Fruit fly (Drosophila melanogaster) whole organism, embryonic: ENCODE data around the gene CRAT.
A peak's percentile ranks its signal among the peaks of the same experiment; 100 is the strongest.

Experiments used
- ATbp ChIP-seq: fragments of 200-800 bp; sonication (Bioruptor generic); optimal IDR thresholded peaks from 2 replicates; lab custom pipeline; 2017; ENCODE audit warnings: missing biosample characterization, mild to moderate bottlenecking, missing genetic modification characterization, missing genetic modification reagents
- Abd-B ChIP-seq: fragments of 200-800 bp; sonication (Bioruptor generic); optimal IDR thresholded peaks from 2 replicates; lab custom pipeline; 2018; ENCODE audit warnings: missing biosample characterization, mild to moderate bottlenecking, missing genetic modification characterization, moderate library complexity
- Bgb ChIP-seq: fragments of 200-800 bp; sonication (Bioruptor generic); IDR thresholded peaks from 2 replicates; pipeline ENCODE4 v1.3.6; 2022; ENCODE audit warnings: missing biosample characterization, missing genetic modification characterization; ENCODE audit not compliant: partially characterized antibody
- CG10147 ChIP-seq: fragments of 200-800 bp; sonication (Bioruptor generic); optimal IDR thresholded peaks from 2 replicates; lab custom pipeline; 2019; ENCODE audit warnings: missing biosample characterization, mild to moderate bottlenecking, missing genetic modification characterization, moderate library complexity
- CG10209 ChIP-seq: fragments of 200-800 bp; sonication (Bioruptor generic); optimal IDR thresholded peaks from 3 replicates; lab custom pipeline; 2017; ENCODE audit warnings: missing biosample characterization, mild to moderate bottlenecking, missing genetic modification characterization, missing genetic modification reagents
- CG11398 ChIP-seq: fragments of 200-800 bp; sonication (Bioruptor generic); optimal IDR thresholded peaks from 2 replicates; lab custom pipeline; 2016; ENCODE audit warnings: missing biosample characterization, missing genetic modification characterization
- CG12236 ChIP-seq: fragments of 200-800 bp; sonication (Bioruptor generic); optimal IDR thresholded peaks from 2 replicates; lab custom pipeline; 2016; ENCODE audit warnings: missing biosample characterization, missing genetic modification characterization
- CG1233 ChIP-seq: fragments of 200-800 bp; sonication (Bioruptor generic); optimal IDR thresholded peaks from 4 replicates; lab custom pipeline; 2018; ENCODE audit warnings: missing biosample characterization, mild to moderate bottlenecking, missing genetic modification characterization
- CG14710 ChIP-seq: fragments of 200-800 bp; sonication (Bioruptor generic); optimal IDR thresholded peaks from 3 replicates; lab custom pipeline; 2019; ENCODE audit warnings: missing biosample characterization, mild to moderate bottlenecking, missing genetic modification characterization, moderate library complexity
- CG1603 ChIP-seq: fragments of 200-800 bp; sonication (Bioruptor generic); optimal IDR thresholded peaks from 2 replicates; lab custom pipeline; 2019; ENCODE audit warnings: missing biosample characterization, mild to moderate bottlenecking, missing genetic modification characterization, moderate library complexity
- CG16863 ChIP-seq: fragments of 200-800 bp; sonication (Bioruptor generic); optimal IDR thresholded peaks from 3 replicates; lab custom pipeline; 2016; ENCODE audit warnings: missing biosample characterization, missing genetic modification characterization
- CG17359 ChIP-seq: fragments of 200-800 bp; sonication (Bioruptor generic); optimal IDR thresholded peaks from 3 replicates; lab custom pipeline; 2018; ENCODE audit warnings: missing biosample characterization, mild to moderate bottlenecking, missing genetic modification characterization, moderate library complexity
- CG18476 ChIP-seq: fragments of 200-800 bp; sonication (Bioruptor generic); optimal IDR thresholded peaks from 2 replicates; lab custom pipeline; 2016; ENCODE audit warnings: missing biosample characterization, mild to moderate bottlenecking, missing genetic modification characterization
- CG3281 ChIP-seq: fragments of 200-800 bp; sonication (Bioruptor generic); optimal IDR thresholded peaks from 3 replicates; lab custom pipeline; 2017; ENCODE audit warnings: missing biosample characterization, mild to moderate bottlenecking, missing genetic modification characterization
- CG34224 ChIP-seq: fragments of 200-800 bp; sonication (Bioruptor generic); IDR thresholded peaks from 3 replicates; pipeline ENCODE4 v1.3.6; 2022; ENCODE audit warnings: missing biosample characterization, missing genetic modification characterization; ENCODE audit not compliant: partially characterized antibody
- CG3995 ChIP-seq: fragments of 200-800 bp; sonication (Bioruptor generic); optimal IDR thresholded peaks from 3 replicates; lab custom pipeline; 2016; ENCODE audit warnings: missing biosample characterization, missing genetic modification characterization
- CG7963 ChIP-seq: fragments of 200-800 bp; sonication (Bioruptor generic); IDR thresholded peaks from 3 replicates; pipeline ENCODE4 v1.3.6; 2022; ENCODE audit warnings: missing biosample characterization, missing genetic modification characterization; ENCODE audit not compliant: partially characterized antibody
- CG8089 ChIP-seq: fragments of 200-800 bp; sonication (Bioruptor generic); optimal IDR thresholded peaks from 3 replicates; lab custom pipeline; 2016; ENCODE audit warnings: missing biosample characterization, missing genetic modification characterization
- CG8290 ChIP-seq, 3 experiments: fragments of 200-800 bp; sonication (Bioruptor generic); optimal IDR thresholded peaks; 2 replicates each; lab custom pipeline; 2016 to 2019; ENCODE audit warnings: missing biosample characterization in 3 of 3, missing genetic modification characterization in 3 of 3, mild to moderate bottlenecking in 2 of 3, moderate library complexity in 1 of 3
- CG9609 ChIP-seq: fragments of 200-800 bp; sonication (Bioruptor generic); optimal IDR thresholded peaks from 3 replicates; lab custom pipeline; 2016; ENCODE audit warnings: missing biosample characterization, missing genetic modification characterization
- Dref ChIP-seq: fragments of 200-800 bp; sonication (Bioruptor generic); IDR thresholded peaks from 2 replicates; pipeline ENCODE4 v1.3.6; 2022; ENCODE audit warnings: missing biosample characterization, missing genetic modification characterization
- E2f1 ChIP-seq: fragments of 200-800 bp; sonication (Bioruptor generic); IDR thresholded peaks from 2 replicates; pipeline ENCODE4 v1.3.6; 2022; ENCODE audit warnings: missing biosample characterization, missing genetic modification characterization
- Ets97D ChIP-seq: fragments of 200-800 bp; sonication (Bioruptor generic); optimal IDR thresholded peaks from 3 replicates; lab custom pipeline; 2016; ENCODE audit warnings: missing biosample characterization, missing genetic modification characterization
- GATAe ChIP-seq: fragments of 200-800 bp; sonication (Bioruptor generic); conservative IDR thresholded peaks from 2 replicates; pipeline ENCODE4 v1.3.6; 2022; ENCODE audit warnings: missing biosample characterization, missing genetic modification characterization
- Hmr ChIP-seq: fragments of 200-800 bp; sonication (Bioruptor generic); optimal IDR thresholded peaks from 3 replicates; lab custom pipeline; 2017; ENCODE audit warnings: mild to moderate bottlenecking, missing biosample characterization, missing genetic modification reagents, missing genetic modification characterization
- Jarid2 ChIP-seq: fragments of 200-800 bp; sonication (Bioruptor generic); optimal IDR thresholded peaks from 3 replicates; lab custom pipeline; 2017; ENCODE audit warnings: mild to moderate bottlenecking, missing biosample characterization, missing genetic modification reagents, missing genetic modification characterization
- Med ChIP-seq: fragments of 200-800 bp; sonication (Bioruptor generic); peaks from one replicate; lab custom pipeline; 2016; ENCODE audit warnings: missing biosample characterization, missing genetic modification characterization, mild to moderate bottlenecking, inconsistent platforms, moderate library complexity
- NFAT ChIP-seq: fragments of 200-800 bp; sonication (Bioruptor generic); IDR thresholded peaks from 2 replicates; pipeline ENCODE4 v1.3.6; 2022; ENCODE audit warnings: missing biosample characterization, missing genetic modification characterization
- Nf-YC ChIP-seq: fragments of 200-800 bp; optimal IDR thresholded peaks from 3 replicates; lab custom pipeline; 2019; ENCODE audit warnings: missing biosample characterization, mild to moderate bottlenecking, missing genetic modification characterization, moderate library complexity
- Stat92E ChIP-seq, 3 experiments: fragments of >200 bp in 2 of 3; fragments of 200-800 bp in 1 of 3; sonication (Bioruptor generic) in 1 of 3; optimal IDR thresholded peaks; 2 replicates each; lab custom pipeline; 2017 to 2019; ENCODE audit warnings: missing biosample characterization in 3 of 3, missing genetic modification characterization in 3 of 3, mild to moderate bottlenecking in 1 of 3, moderate library complexity in 1 of 3
- Usf ChIP-seq: fragments of 200-800 bp; sonication (Bioruptor generic); optimal IDR thresholded peaks from 2 replicates; lab custom pipeline; 2017; ENCODE audit warnings: missing genotype, missing biosample characterization, missing genetic modification characterization
- cas ChIP-seq: fragments of 200-800 bp; sonication (Bioruptor generic); IDR thresholded peaks from 2 replicates; pipeline ENCODE4 v1.3.6; 2022; ENCODE audit warnings: missing biosample characterization, missing genetic modification characterization
- cg ChIP-seq: fragments of 200-800 bp; sonication (Bioruptor generic); optimal IDR thresholded peaks from 3 replicates; lab custom pipeline; 2019; ENCODE audit warnings: missing biosample characterization, mild to moderate bottlenecking, missing genetic modification characterization, moderate library complexity
- cwo ChIP-seq: fragments of 200-800 bp; sonication (Bioruptor generic); optimal IDR thresholded peaks from 3 replicates; lab custom pipeline; 2017; ENCODE audit warnings: missing biosample characterization, missing genetic modification characterization, mild to moderate bottlenecking, moderate library complexity, missing genetic modification reagents
- disco-r ChIP-seq: fragments of 200-800 bp; sonication (Bioruptor generic); optimal IDR thresholded peaks from 2 replicates; lab custom pipeline; 2016; ENCODE audit warnings: missing biosample characterization, missing genetic modification characterization
- dm ChIP-seq: fragments of 200-800 bp; sonication (Bioruptor generic); optimal IDR thresholded peaks from 3 replicates; lab custom pipeline; 2016; ENCODE audit warnings: missing biosample characterization, missing genetic modification characterization
- emc ChIP-seq: fragments of 200-800 bp; sonication (Bioruptor generic); optimal IDR thresholded peaks from 2 replicates; lab custom pipeline; 2016; ENCODE audit warnings: missing biosample characterization, missing genetic modification characterization
- en ChIP-seq: fragments of 200-800 bp; sonication (Bioruptor generic); optimal IDR thresholded peaks from 2 replicates; lab custom pipeline; 2016; ENCODE audit warnings: missing biosample characterization, missing genetic modification characterization
- grau ChIP-seq: fragments of 200-800 bp; optimal IDR thresholded peaks from 3 replicates; lab custom pipeline; 2019; ENCODE audit warnings: missing biosample characterization, mild to moderate bottlenecking, missing genetic modification characterization, moderate library complexity
- jing ChIP-seq: fragments of 200-800 bp; sonication (Bioruptor generic); optimal IDR thresholded peaks from 2 replicates; lab custom pipeline; 2018; ENCODE audit warnings: missing biosample characterization, mild to moderate bottlenecking, missing genetic modification characterization
- maf-S ChIP-seq: fragments of 200-800 bp; sonication (Bioruptor generic); optimal IDR thresholded peaks from 2 replicates; lab custom pipeline; 2016; ENCODE audit warnings: missing biosample characterization, missing genetic modification characterization
- nom ChIP-seq: fragments of 200-800 bp; sonication (Bioruptor generic); optimal IDR thresholded peaks from 2 replicates; lab custom pipeline; 2017; ENCODE audit warnings: missing biosample characterization, missing genetic modification characterization, mild to moderate bottlenecking, moderate library complexity, missing genetic modification reagents
- pan ChIP-seq, 4 experiments: fragments of >200 bp in 3 of 4; fragments of 200-800 bp in 1 of 4; sonication (Bioruptor generic) in 1 of 4; optimal IDR thresholded peaks in 3 of 4; IDR thresholded peaks in 1 of 4; 2 replicates each; pipeline versions ENCODE4 v1.3.6 to Lab custom; 2017 to 2022; ENCODE audit warnings: missing biosample characterization in 2 of 4, missing genetic modification characterization in 2 of 4, mixed read lengths in 1 of 4
- phol ChIP-seq: fragments of 200-800 bp; sonication (Bioruptor generic); optimal IDR thresholded peaks from 3 replicates; lab custom pipeline; 2018; ENCODE audit warnings: missing biosample characterization, mild to moderate bottlenecking, missing genetic modification characterization, moderate library complexity
- rib ChIP-seq: fragments of 200-800 bp; sonication (Bioruptor generic); IDR thresholded peaks from 2 replicates; pipeline ENCODE4 v1.3.6; 2022; ENCODE audit warnings: missing biosample characterization, missing genetic modification characterization
- sqz ChIP-seq: fragments of 200-800 bp; sonication (Bioruptor generic); optimal IDR thresholded peaks from 3 replicates; lab custom pipeline; 2018; ENCODE audit warnings: missing biosample characterization, mild to moderate bottlenecking, missing genetic modification characterization
- stc ChIP-seq: fragments of 200-800 bp; sonication (Bioruptor generic); IDR thresholded peaks from 2 replicates; pipeline ENCODE4 v1.3.6; 2022; ENCODE audit warnings: missing biosample characterization, missing genetic modification characterization
- ttk ChIP-seq: fragments of 200-800 bp; sonication (Bioruptor generic); IDR thresholded peaks from 2 replicates; pipeline ENCODE4 v2.1.2; 2022; ENCODE audit warnings: missing biosample characterization, missing genetic modification characterization
- vvl ChIP-seq: fragments of 200-800 bp; sonication (Bioruptor generic); IDR thresholded peaks from 2 replicates; pipeline ENCODE4 v1.3.6; 2022; ENCODE audit warnings: missing biosample characterization, missing genetic modification characterization

Gene CRAT

dm6 chr3R:6406566-6407098, 30.8 kb upstream of the CRAT start, which contains the start of gene gpp (continued):
- TF ChIP-seq nom (peak; percentile 58), Abd-B (peak; percentile 40), CG1603 (tag; lab: Kevin White, UChicago) (peak; percentile 48), CG11398 (GFP tag; lab: Kevin White, UChicago) (no peak), Usf (GFP tag; lab: Kevin White, UChicago) (no peak), dm (no peak), Med (peak; percentile 76), ttk (GFP tag; lab: Robert Waterston, UW) (no peak), Ets97D (GFP tag; lab: Kevin White, UChicago) (peak; percentile 66), ATbp (GFP tag; lab: Kevin White, UChicago) (no peak), cwo (GFP tag; lab: Kevin White, UChicago) (peak; percentile 59), CG8290 (GFP tag; optimal IDR thresholded peaks at IDR 0.05; lab: Kevin White, UChicago) (no peak), CG8290 (tag; optimal IDR thresholded peaks at IDR 0.05; lab: Kevin White, UChicago) (peak in 1 of 2 experiments; percentile 72), GATAe (GFP tag; lab: Robert Waterston, UW) (no peak), CG12236 (GFP tag; lab: Kevin White, UChicago) (no peak), CG14710 (tag; lab: Kevin White, UChicago) (peak; percentile 6), CG18476 (no peak), CG3281 (no peak), E2f1 (GFP tag; lab: Robert Waterston, UW) (no peak), stc (GFP tag; lab: Robert Waterston, UW) (no peak), Dref (no peak), jing (GFP tag; lab: Kevin White, UChicago) (no peak), Jarid2 (GFP tag; lab: Kevin White, UChicago) (peak; percentile 92), CG10147 (GFP tag; lab: Kevin White, UChicago) (no peak), sqz (GFP tag; lab: Kevin White, UChicago) (no peak), NFAT (GFP tag; lab: Robert Waterston, UW) (no peak), Nf-YC (tag; lab: Kevin White, UChicago) (no peak), rib (GFP tag; lab: Robert Waterston, UW) (no peak), Hmr (GFP tag; lab: Kevin White, UChicago) (peak; percentile 12), CG8089 (GFP tag; lab: Kevin White, UChicago) (no peak), maf-S (GFP tag; lab: Kevin White, UChicago) (peak; percentile 7), CG3995 (GFP tag; lab: Kevin White, UChicago) (peak; percentile 97), Stat92E (GFP tag; optimal IDR thresholded peaks at IDR 0.05; lab: Kevin White, UChicago) (no peak), CG10209 (GFP tag; lab: Kevin White, UChicago) (no peak), vvl (GFP tag; lab: Robert Waterston, UW) (no peak), CG9609 (GFP tag; lab: Kevin White, UChicago) (no peak), cas (no peak), CG7963 (GFP tag; lab: Robert Waterston, UW) (no peak), grau (tag; lab: Kevin White, UChicago) (peak; percentile 9), CG17359 (no peak), emc (GFP tag; lab: Kevin White, UChicago) (no peak), en (GFP tag; lab: Kevin White, UChicago) (no peak), disco-r (GFP tag; lab: Kevin White, UChicago) (no peak), Bgb (GFP tag; lab: Robert Waterston, UW) (no peak), cg (GFP tag; lab: Kevin White, UChicago) (peak; percentile 88), CG34224 (GFP tag; lab: Robert Waterston, UW) (no peak), phol (tag; lab: Kevin White, UChicago) (peak; percentile 2), pan (optimal IDR thresholded peaks at IDR 0.05; lab: Kevin White, UChicago) (no peak), pan (GFP tag; optimal IDR thresholded peaks at IDR 0.05 in 1 of 2, IDR thresholded peaks at IDR 0.05 in 1 of 2) (no peak), CG1233 (GFP tag; lab: Kevin White, UChicago) (no peak), CG16863 (no peak)
